Worm (Caenorhabditis elegans): ENCODE measurements around the gene col-148.

col-148 gene

DNA sequence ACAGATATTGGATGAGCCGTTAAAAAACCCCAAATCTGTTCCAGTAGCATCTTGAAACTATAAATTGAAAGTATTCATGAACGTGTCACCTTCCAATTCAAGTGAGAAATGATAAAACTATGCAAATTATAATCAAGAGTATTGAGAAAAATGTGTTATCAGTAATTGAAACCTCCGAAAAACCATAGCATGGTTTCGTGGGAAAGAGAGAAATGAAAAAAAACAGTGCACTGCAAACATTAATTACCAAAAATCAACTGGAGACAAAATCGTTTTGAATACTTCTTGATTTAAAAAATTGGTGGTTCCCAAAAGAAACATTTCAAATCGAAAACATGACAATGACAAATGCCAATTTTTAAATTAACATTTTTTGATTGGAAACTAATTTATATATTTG is 15.9 kb upstream of the col-148 start, which contains the start of gene daf-36:
Gene daf-36, minus strand, starts transcription at position 101 of the 400 bp plus-strand sequence.
- TF ChIP-seq nhr-28 (tag; optimal IDR thresholded peaks at IDR 0.05) (peak; percentile 39), gei-8 (GFP tag; optimal IDR thresholded peaks at IDR 0.05) (no peak)

DNA sequence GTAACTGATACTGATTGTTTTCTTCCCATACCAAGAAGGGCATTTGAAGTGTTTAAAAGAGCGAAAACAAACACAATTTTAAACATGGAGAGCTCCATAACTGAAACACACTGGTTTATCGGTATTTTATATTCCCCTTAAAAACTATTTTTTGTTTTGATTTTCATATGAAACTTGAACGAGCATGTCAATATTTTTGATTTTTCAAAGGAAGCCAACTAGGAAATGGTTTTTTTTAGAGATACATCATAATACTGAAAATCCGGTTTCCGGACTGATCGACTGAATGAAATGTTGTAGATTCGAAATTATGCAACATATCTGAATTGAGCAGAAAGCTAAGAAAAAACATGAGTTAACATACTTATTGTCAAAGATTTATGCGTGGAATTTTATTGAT is 14.2 kb upstream of the col-148 start, which contains the start of gene ttr-19:
Gene ttr-19, minus strand, starts transcription at position 101 of the 400 bp plus-strand sequence.
- TF ChIP-seq mdt-29 (GFP tag; IDR thresholded peaks at IDR 0.05) (no peak), zip-2 (tag; optimal IDR thresholded peaks at IDR 0.05) (no peak), nhr-111 (GFP tag; optimal IDR thresholded peaks at IDR 0.05) (no peak), Y105C5A.15 (GFP tag; IDR thresholded peaks at IDR 0.05) (no peak), nhr-41 (GFP tag; IDR thresholded peaks at IDR 0.05) (no peak), saeg-2 (GFP tag; IDR thresholded peaks at IDR 0.05) (no peak), ZK337.2 (GFP tag; IDR thresholded peaks at IDR 0.05) (no peak), aly-2 (tag; optimal IDR thresholded peaks at IDR 0.05) (no peak), tag-97 (GFP tag; IDR thresholded peaks at IDR 0.05) (no peak), dmd-9 (GFP tag; IDR thresholded peaks at IDR 0.05) (no peak), unc-62 (GFP tag; optimal IDR thresholded peaks at IDR 0.05 in 1 of 2) (no peak), unc-62 (tag; optimal IDR thresholded peaks at IDR 0.05) (no peak), F37D6.2 (tag; optimal IDR thresholded peaks at IDR 0.05) (no peak), cey-2 (tag; optimal IDR thresholded peaks at IDR 0.05; ENCODE audit: borderline replicate concordance, insufficient read depth) (no peak), ceh-82 (tag; optimal IDR thresholded peaks at IDR 0.05) (no peak), lin-39 (tag; optimal IDR thresholded peaks at IDR 0.05) (no peak)

DNA sequence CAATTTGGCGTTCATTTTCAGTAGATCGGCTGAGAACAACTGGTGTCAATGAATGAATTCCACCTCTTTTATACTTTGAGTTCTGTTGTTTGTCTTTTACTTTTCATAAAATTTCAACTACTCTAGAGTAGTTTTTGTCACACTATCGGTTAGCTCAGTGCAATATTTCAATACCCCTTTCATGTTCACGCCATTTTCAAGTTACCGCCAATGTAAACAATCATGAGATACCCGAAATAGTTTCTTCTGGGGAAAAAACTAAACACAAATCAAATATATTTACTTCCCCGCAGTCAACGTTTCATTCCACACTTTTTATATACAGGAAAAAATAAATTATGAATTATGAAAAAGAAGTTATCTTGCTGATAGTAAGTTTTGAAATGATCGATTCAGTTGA is 13.2 kb upstream of the col-148 start, which contains the start of gene fipr-4:
Gene fipr-4, minus strand, starts transcription at position 101 of the 400 bp plus-strand sequence.
- TF ChIP-seq zfp-3 (GFP tag; conservative IDR thresholded peaks at IDR 0.05) (no peak), nhr-41 (GFP tag; IDR thresholded peaks at IDR 0.05) (no peak), Y48G9A.11 (GFP tag; IDR thresholded peaks at IDR 0.05) (no peak), ama-1 (optimal IDR thresholded peaks at IDR 0.05) (no peak), dpl-1 (GFP tag; optimal IDR thresholded peaks at IDR 0.05) (no peak), F37D6.2 (tag; optimal IDR thresholded peaks at IDR 0.05) (no peak), ztf-7 (tag; optimal IDR thresholded peaks at IDR 0.05) (no peak), Y105C5A.15 (GFP tag; IDR thresholded peaks at IDR 0.05) (no peak), zfp-2 (tag; optimal IDR thresholded peaks at IDR 0.05) (no peak), arid-1 (GFP tag; conservative IDR thresholded peaks at IDR 0.05) (no peak), pha-4 (GFP tag; IDR thresholded peaks at IDR 0.05) (no peak), pha-4 (tag; optimal IDR thresholded peaks at IDR 0.05) (no peak), ZK546.5 (tag; optimal IDR thresholded peaks at IDR 0.05) (no peak), nhr-237 (tag; optimal IDR thresholded peaks at IDR 0.05) (no peak), tag-97 (GFP tag; IDR thresholded peaks at IDR 0.05) (no peak), sdz-12 (GFP tag; optimal IDR thresholded peaks at IDR 0.05) (no peak), lin-39 (tag; optimal IDR thresholded peaks at IDR 0.05) (no peak), dmd-8 (GFP tag; IDR thresholded peaks at IDR 0.05) (no peak)

DNA sequence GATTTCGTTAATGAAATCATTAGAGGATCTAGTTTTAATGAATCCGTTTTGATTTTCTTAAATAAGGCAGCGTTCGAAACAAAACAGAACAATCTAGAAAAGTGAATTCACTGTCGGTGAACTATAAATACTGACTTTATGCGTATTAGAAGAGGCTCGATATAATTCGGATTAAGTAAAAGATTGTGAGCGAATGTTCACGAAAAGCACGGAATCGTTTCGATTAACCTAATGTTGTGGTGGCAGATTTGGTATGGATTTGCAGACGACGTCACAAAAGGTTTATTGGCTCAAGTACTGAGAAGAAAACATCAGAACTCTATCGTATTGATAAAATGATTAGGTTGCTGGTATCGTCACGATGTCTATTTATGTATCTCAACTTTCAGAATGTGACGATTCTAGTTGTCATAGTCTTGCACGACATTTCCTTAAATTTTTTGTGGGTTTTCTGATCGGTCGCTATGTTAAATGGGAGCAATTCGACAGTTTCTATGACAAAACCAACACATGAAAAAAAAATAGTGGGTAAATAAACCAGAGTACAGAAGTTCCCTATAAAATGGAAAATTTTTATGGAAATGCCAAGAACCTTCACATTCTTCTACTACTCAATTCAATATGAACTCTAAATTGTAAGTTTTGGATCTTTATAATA is 12.2 kb upstream of the col-148 start, which contains the start of the genes pyt-1 and fipr-7:
Gene pyt-1, minus strand, starts transcription at position 101 of the 658 bp plus-strand sequence.
Gene fipr-7, plus strand, starts transcription at position 608 of the 658 bp plus-strand sequence.
- TF ChIP-seq nhr-77 (tag; optimal IDR thresholded peaks at IDR 0.05): no peak
- no peak for TF ChIP-seq nhr-42 (GFP tag; IDR thresholded peaks at IDR 0.05)
- no peak for TF ChIP-seq snpc-1.2 (GFP tag; IDR thresholded peaks at IDR 0.05)
- TF ChIP-seq daf-12 (tag; optimal IDR thresholded peaks at IDR 0.05): no peak
- TF ChIP-seq nhr-25 (tag; optimal IDR thresholded peaks at IDR 0.05; ENCODE audit: borderline replicate concordance, insufficient read depth): no peak
- no peak for TF ChIP-seq dmd-9 (GFP tag; IDR thresholded peaks at IDR 0.05)
- TF ChIP-seq lin-39 (tag; optimal IDR thresholded peaks at IDR 0.05): no peak
- TF ChIP-seq tag-97 (GFP tag; IDR thresholded peaks at IDR 0.05): no peak
- TF ChIP-seq Y105C5A.15 (GFP tag; IDR thresholded peaks at IDR 0.05): no peak
- no peak for TF ChIP-seq ces-1 (GFP tag; optimal IDR thresholded peaks at IDR 0.05)
- no peak for TF ChIP-seq hmg-1.1 (GFP tag; IDR thresholded peaks at IDR 0.05)
- no peak for TF ChIP-seq hlh-11 (tag; optimal IDR thresholded peaks at IDR 0.05)
- no peak for TF ChIP-seq lir-3 (tag; optimal IDR thresholded peaks at IDR 0.05)
- no peak for TF ChIP-seq tra-1 (GFP tag; IDR thresholded peaks at IDR 0.05)

Data from whole organism, L4 larva.